Fruit fly (Drosophila melanogaster) whole organism: ENCODE results near the gene PIG-K.

Experiments used
- CG8478 ChIP-seq: fragments of >200 bp; optimal IDR thresholded peaks from 2 replicates; lab custom pipeline; 2018; ENCODE audit warnings: inconsistent platforms
- Dll ChIP-seq: fragments of >200 bp; optimal IDR thresholded peaks from 2 replicates; lab custom pipeline; 2017
- EcR ChIP-seq, 2 experiments: fragments of >200 bp; optimal IDR thresholded peaks; 2 replicates each; lab custom pipeline; 2017; ENCODE audit warnings: missing biosample characterization in 2 of 2, missing genetic modification characterization in 2 of 2, missing genetic modification reagents in 2 of 2
- pan ChIP-seq: fragments of >200 bp; optimal IDR thresholded peaks from 2 replicates; lab custom pipeline; 2017
- psq ChIP-seq: fragments of >200 bp; optimal IDR thresholded peaks from 2 replicates; lab custom pipeline; 2017
- usp ChIP-seq: fragments of >200 bp; optimal IDR thresholded peaks from 2 replicates; lab custom pipeline; 2017; ENCODE audit warnings: missing biosample characterization, missing genetic modification characterization, mixed read lengths

Gene PIG-K

DNA sequence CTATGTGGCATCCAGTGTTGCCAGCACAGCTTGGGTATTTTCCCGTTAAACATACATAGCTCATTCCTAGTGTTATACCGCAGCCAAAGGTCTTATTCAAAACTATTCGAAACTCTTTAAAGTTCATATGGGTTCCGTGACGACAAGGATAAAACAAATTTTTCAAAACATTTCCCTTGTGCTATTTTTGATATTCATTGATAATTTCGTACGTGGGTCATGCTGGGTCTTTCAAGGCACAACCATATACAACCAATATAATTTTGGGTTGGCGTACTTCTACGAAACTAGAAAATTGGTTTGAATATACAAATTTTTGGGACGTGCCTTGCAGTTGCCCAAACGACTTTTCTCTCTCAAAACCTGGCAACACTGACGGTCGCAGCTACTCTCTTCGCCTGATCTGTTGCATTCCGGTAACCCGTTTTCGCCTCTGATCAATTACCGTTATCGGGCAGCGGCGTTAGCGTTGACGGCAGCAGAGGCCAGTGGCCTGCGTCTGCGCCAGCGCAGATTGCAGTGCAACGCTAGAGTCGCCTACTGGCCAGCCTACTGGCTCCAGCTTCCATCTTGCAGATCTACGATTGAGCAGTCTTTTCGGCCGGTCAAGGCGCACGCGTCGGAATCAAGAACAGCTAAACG is 23.1 kb upstream of the PIG-K start:
- no peak for TF ChIP-seq pan (lab: Kevin White, UChicago)
- TF ChIP-seq psq (lab: Kevin White, UChicago) = no peak
- TF ChIP-seq EcR (GFP tag; optimal IDR thresholded peaks at IDR 0.05; lab: Kevin White, UChicago) = no peak
- TF ChIP-seq CG8478 = no peak
- TF ChIP-seq Dll (lab: Kevin White, UChicago) = no peak
- no peak for TF ChIP-seq usp (GFP tag; lab: Kevin White, UChicago)

dm6 chrX:2031308-2031707 is 22.1 kb upstream of the PIG-K start:
- no peak for TF ChIP-seq Dll (lab: Kevin White, UChicago)
- no peak for TF ChIP-seq usp (GFP tag; lab: Kevin White, UChicago)
- no peak for TF ChIP-seq EcR (GFP tag; optimal IDR thresholded peaks at IDR 0.05; lab: Kevin White, UChicago)
- TF ChIP-seq psq (lab: Kevin White, UChicago) = no peak
- no peak for TF ChIP-seq pan (lab: Kevin White, UChicago)
- no peak for TF ChIP-seq CG8478

DNA sequence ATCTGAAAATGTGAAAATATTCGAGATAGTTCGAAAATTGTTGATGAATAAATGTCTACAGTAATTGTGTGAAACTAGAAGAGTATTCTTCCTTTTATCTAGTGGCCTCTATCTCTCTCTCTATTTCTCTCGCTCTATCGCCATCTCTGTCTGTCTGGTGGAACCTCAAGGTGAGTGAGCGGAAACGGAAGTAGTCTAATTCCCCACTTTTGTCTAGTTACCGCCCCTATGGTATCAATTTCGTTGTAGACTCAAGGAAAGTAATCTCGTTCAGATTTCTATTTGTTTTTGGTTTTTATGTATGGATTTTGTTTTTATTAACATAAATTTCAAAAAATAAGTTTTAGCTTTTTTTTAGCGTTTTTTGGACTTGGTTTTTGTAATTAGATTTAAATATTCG is 15.7 kb upstream of the PIG-K start:
- no peak for TF ChIP-seq pan (lab: Kevin White, UChicago)

DNA sequence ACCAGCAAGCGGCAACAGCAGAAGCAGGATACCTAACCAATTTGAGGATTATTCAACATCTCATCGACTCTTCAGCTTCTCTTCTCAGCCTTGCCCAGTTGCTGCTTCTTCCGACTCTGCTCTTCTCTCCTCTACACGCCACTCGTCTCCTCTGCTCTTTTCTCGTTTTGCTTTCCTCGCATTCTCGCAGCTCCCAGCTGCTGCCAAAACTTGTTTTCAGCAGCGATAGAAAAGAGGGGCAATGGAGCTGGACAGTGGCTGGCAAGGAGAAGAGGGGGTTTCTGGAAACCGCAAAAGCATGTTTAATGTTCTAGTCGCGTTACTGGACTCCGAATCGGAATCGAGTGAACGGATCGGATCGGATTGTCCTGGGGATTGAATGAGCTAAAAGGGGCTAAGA is 4.2 kb upstream of the PIG-K start:
- TF ChIP-seq Dll (lab: Kevin White, UChicago) (no peak), usp (GFP tag; lab: Kevin White, UChicago) (no peak), CG8478 (no peak), pan (lab: Kevin White, UChicago) (no peak), psq (lab: Kevin White, UChicago) (no peak), EcR (GFP tag; optimal IDR thresholded peaks at IDR 0.05; lab: Kevin White, UChicago) (no peak)

- TF ChIP-seq Dll (lab: Kevin White, UChicago) (no peak), pan (lab: Kevin White, UChicago) (no peak), usp (GFP tag; lab: Kevin White, UChicago) (no peak), CG8478 (no peak), EcR (GFP tag; optimal IDR thresholded peaks at IDR 0.05; lab: Kevin White, UChicago) (no peak), psq (lab: Kevin White, UChicago) (no peak)
Observed at dm6 chrX:2012837-2013236, 3.7 kb upstream of the PIG-K start.

DNA sequence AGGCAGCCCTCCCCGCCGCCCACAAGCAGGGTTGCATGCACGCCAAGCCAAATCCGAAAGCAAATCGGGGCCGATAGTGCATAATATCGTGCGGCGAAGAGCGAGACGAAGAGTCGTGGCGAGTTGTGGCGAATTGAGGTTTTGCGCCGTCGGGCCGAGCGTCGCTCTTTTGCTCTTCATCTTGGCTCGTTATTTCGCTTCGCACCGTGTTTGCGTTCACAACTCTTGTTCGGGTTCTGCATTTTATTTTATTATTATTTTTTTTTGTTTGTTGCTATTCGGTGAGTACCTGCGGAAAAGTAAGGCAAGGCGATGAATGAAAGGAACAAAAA is 2.9 kb upstream of the PIG-K start:
- TF ChIP-seq Dll (lab: Kevin White, UChicago) = peak; percentile 11
- no peak for TF ChIP-seq EcR (GFP tag; optimal IDR thresholded peaks at IDR 0.05; lab: Kevin White, UChicago)
- no peak for TF ChIP-seq pan (lab: Kevin White, UChicago)
- TF ChIP-seq CG8478 = no peak

dm6 chrX:2011288-2012120 is 2.3 kb upstream of the PIG-K start:
- no peak for TF ChIP-seq EcR (GFP tag; optimal IDR thresholded peaks at IDR 0.05; lab: Kevin White, UChicago)
- no peak for TF ChIP-seq CG8478
- TF ChIP-seq Dll (lab: Kevin White, UChicago) = no peak
- TF ChIP-seq psq (lab: Kevin White, UChicago) = no peak
- no peak for TF ChIP-seq usp (GFP tag; lab: Kevin White, UChicago)
- TF ChIP-seq pan (lab: Kevin White, UChicago) = no peak

DNA sequence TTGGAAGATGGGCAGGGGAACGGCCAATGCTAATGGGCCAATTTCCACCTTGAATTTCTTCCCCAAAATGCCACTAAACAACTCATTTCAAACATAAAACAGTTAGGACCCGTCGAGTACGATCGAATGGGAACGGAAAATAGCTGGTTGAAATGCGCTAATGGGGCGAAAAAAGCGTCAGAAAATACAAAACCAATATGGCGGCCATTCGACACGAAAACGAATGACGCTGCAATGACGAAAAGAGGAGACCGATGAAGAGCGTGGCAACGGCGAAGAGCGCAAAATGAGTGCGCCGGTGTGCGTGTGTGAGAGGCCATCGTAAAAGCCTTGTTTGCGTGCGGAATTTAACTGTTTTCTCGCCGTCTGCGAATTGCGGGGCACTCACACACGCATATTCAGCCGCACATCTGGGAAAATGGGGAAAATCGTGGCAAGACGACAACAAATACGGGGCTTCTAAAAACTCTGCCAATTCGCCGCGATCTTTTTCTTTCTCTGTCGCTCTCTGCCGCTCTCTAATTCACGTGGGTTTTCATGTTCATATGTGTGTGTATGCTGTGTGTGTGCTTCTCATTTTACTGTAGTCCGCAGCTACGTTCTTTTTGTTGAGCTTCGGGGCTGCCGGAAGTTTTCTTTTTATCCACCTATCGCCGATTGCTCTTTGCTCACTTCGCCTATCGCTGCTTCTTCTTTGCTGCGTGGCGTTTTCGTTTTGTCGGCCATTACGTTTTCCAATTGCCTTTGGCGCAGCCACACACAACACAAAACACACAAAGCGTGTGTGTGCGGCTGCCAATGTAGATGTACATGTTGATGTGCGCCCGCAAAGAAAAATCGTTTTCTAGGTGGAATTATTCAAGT is 1.1 kb upstream of the PIG-K start, which contains the start of gene east:
east (plus strand) TSS at position 851 of the 864 bp plus-strand sequence.
- TF ChIP-seq pan (lab: Kevin White, UChicago) = no peak
- TF ChIP-seq psq (lab: Kevin White, UChicago) = peak; percentile 15
- no peak for TF ChIP-seq usp (GFP tag; lab: Kevin White, UChicago)
- no peak for TF ChIP-seq CG8478
- no peak for TF ChIP-seq EcR (GFP tag; optimal IDR thresholded peaks at IDR 0.05; lab: Kevin White, UChicago)
- TF ChIP-seq Dll (lab: Kevin White, UChicago) = peak; percentile 72

DNA sequence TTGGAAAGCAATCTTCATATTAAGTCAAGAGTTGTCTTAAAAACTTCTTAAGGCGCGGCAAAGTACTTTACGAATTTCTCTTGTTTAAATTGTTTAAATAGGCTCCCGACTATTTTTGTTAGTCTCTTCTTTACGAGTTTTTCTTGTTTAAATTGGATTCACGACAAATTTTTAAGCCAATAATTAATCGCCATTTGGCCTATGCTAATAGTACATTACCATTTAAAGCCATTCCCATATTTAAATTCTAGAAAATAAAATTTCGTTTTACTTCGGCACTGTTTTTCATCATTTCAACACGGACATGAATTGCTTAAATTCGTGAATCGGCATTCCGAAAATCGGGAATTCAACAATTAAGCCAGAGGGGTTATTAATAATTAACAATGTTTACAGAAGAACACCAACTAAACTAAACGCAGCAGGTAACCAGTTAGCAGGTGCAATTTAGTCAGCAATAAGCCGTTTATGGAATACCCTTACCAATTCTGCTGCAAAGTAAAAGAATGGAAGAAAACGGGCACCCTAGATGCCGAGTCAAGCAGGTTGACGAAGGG is 367 bp upstream of the PIG-K start:
- no peak for TF ChIP-seq pan (lab: Kevin White, UChicago)
- TF ChIP-seq EcR (GFP tag; optimal IDR thresholded peaks at IDR 0.05; lab: Kevin White, UChicago) = no peak
- TF ChIP-seq CG8478 = no peak
- TF ChIP-seq psq (lab: Kevin White, UChicago) = no peak
- no peak for TF ChIP-seq usp (GFP tag; lab: Kevin White, UChicago)
- no peak for TF ChIP-seq Dll (lab: Kevin White, UChicago)

DNA sequence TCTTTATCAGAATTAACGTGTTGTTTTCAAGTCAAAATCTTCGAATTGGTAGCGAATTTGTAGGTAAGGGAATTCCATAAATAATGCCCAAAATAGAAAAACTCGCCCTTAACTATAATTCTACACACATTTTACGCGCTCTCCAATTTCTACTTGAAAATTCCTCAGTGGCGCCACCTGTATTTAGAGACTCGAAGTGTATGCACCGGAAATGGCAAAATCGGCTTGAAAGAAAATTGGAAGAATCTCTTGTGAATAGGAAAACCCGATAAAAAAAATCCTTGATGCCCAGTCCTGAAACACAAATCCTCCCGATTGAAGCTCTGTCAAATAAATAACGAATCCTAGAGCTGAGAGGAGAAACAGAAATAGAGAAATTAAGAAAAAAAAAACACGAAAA is 3.3 kb downstream of the PIG-K start:
- TF ChIP-seq EcR (GFP tag; optimal IDR thresholded peaks at IDR 0.05; lab: Kevin White, UChicago) (no peak), pan (lab: Kevin White, UChicago) (no peak), psq (lab: Kevin White, UChicago) (no peak), Dll (lab: Kevin White, UChicago) (no peak), usp (GFP tag; lab: Kevin White, UChicago) (no peak), CG8478 (no peak)

- no peak for TF ChIP-seq usp (GFP tag; lab: Kevin White, UChicago)
- no peak for TF ChIP-seq pan (lab: Kevin White, UChicago)
- no peak for TF ChIP-seq EcR (GFP tag; optimal IDR thresholded peaks at IDR 0.05; lab: Kevin White, UChicago)
- TF ChIP-seq CG8478 = no peak
- no peak for TF ChIP-seq psq (lab: Kevin White, UChicago)
- no peak for TF ChIP-seq Dll (lab: Kevin White, UChicago)
Observed at dm6 chrX:2004114-2004513, 5.0 kb downstream of the PIG-K start.
